Worm (Caenorhabditis elegans): Measurements from ENCODE around the gene W01A11.7.

ce11 chrV:6467676-6468075 is 37.5 kb downstream of the W01A11.7 start:
- TF ChIP-seq snpc-4 (tag; optimal IDR thresholded peaks at IDR 0.05) (no peak), elt-3 (tag; optimal IDR thresholded peaks at IDR 0.05) (no peak), nhr-12 (tag; optimal IDR thresholded peaks at IDR 0.05) (no peak), unc-39 (tag; optimal IDR thresholded peaks at IDR 0.05) (no peak), unc-62 (GFP tag; optimal IDR thresholded peaks at IDR 0.05) (no peak), lsy-2 (tag; optimal IDR thresholded peaks at IDR 0.05) (no peak), ztf-11 (tag; optimal IDR thresholded peaks at IDR 0.05) (no peak), ces-1 (GFP tag; optimal IDR thresholded peaks at IDR 0.05) (no peak), lin-13 (tag; optimal IDR thresholded peaks at IDR 0.05) (no peak), nhr-237 (tag; optimal IDR thresholded peaks at IDR 0.05) (no peak), nhr-28 (tag; optimal IDR thresholded peaks at IDR 0.05) (no peak), pha-4 (tag; optimal IDR thresholded peaks at IDR 0.05) (no peak), blmp-1 (tag; optimal IDR thresholded peaks at IDR 0.05) (no peak)
